Worm (Caenorhabditis elegans) whole organism, L3 larva: Measurements from ENCODE around the gene mdt-26.

Experiments
- R02D3.7 ChIP-seq: fragments of 150-350 bp; optimal IDR thresholded peaks from 2 replicates; lab custom pipeline; 2014; ENCODE audit warnings: missing biosample characterization, missing genetic modification characterization
- ZK546.5 ChIP-seq: sonication (generic microtip); optimal IDR thresholded peaks from 2 replicates; lab custom pipeline; 2017; ENCODE audit warnings: missing biosample characterization, missing genetic modification characterization
- aly-2 ChIP-seq: fragments of 150-350 bp; optimal IDR thresholded peaks from 2 replicates; lab custom pipeline; 2014; ENCODE audit warnings: missing biosample characterization, missing genetic modification characterization
- ama-1 ChIP-seq: fragments of 150-350 bp; optimal IDR thresholded peaks from 2 replicates; lab custom pipeline; 2018
- ceh-16 ChIP-seq: sonication (generic microtip); optimal IDR thresholded peaks from 2 replicates; lab custom pipeline; 2017; ENCODE audit warnings: missing biosample characterization, missing genetic modification characterization
- ceh-28 ChIP-seq: fragments of 150-350 bp; optimal IDR thresholded peaks from 2 replicates; lab custom pipeline; 2014; ENCODE audit warnings: missing biosample characterization, missing genetic modification reagents, missing genetic modification characterization
- ceh-82 ChIP-seq: fragments of 150-350 bp; optimal IDR thresholded peaks from 2 replicates; lab custom pipeline; 2014; ENCODE audit warnings: missing biosample characterization, missing genetic modification characterization
- ceh-9 ChIP-seq: sonication (generic microtip); optimal IDR thresholded peaks from 2 replicates; lab custom pipeline; 2018; ENCODE audit warnings: missing biosample characterization, missing genetic modification characterization
- daf-12 ChIP-seq: fragments of 150-350 bp; optimal IDR thresholded peaks from 2 replicates; lab custom pipeline; 2014; ENCODE audit warnings: missing biosample characterization, missing genetic modification reagents, missing genetic modification characterization
- egl-27 ChIP-seq: sonication (generic microtip); optimal IDR thresholded peaks from 4 replicates; lab custom pipeline; 2017; ENCODE audit warnings: missing biosample characterization, missing genetic modification reagents, missing genetic modification characterization
- egl-5 ChIP-seq: fragments of 150-350 bp; optimal IDR thresholded peaks from 2 replicates; lab custom pipeline; 2017; ENCODE audit warnings: missing biosample characterization, missing genetic modification reagents, missing genetic modification characterization, inconsistent platforms
- elt-1 ChIP-seq: fragments of 150-350 bp; optimal IDR thresholded peaks from 2 replicates; lab custom pipeline; 2014; ENCODE audit warnings: missing biosample characterization, missing genetic modification characterization
- elt-2 ChIP-seq: sonication (generic microtip); optimal IDR thresholded peaks from 2 replicates; lab custom pipeline; 2016; ENCODE audit warnings: missing genetic modification reagents, mild to moderate bottlenecking, missing genetic modification characterization, missing compliant biosample characterization
- elt-3 ChIP-seq, 3 experiments: fragments of 150-350 bp in 1 of 3; sonication (generic microtip) in 2 of 3; optimal IDR thresholded peaks; 2 replicates in 2 of 3; 4 replicates in 1 of 3; lab custom pipeline; 2014 to 2017; ENCODE audit warnings: missing biosample characterization in 3 of 3, missing genetic modification characterization in 3 of 3
- eor-1 ChIP-seq, 2 experiments: fragments of 150-350 bp; optimal IDR thresholded peaks; 2 replicates each; lab custom pipeline; 2014 to 2018; ENCODE audit warnings: missing biosample characterization in 2 of 2, missing genetic modification characterization in 2 of 2
- fkh-10 ChIP-seq: sonication (generic microtip); optimal IDR thresholded peaks from 2 replicates; lab custom pipeline; 2017; ENCODE audit warnings: missing biosample characterization, missing genetic modification reagents, missing genetic modification characterization
- fkh-2 ChIP-seq: fragments of 150-350 bp; optimal IDR thresholded peaks from 2 replicates; lab custom pipeline; 2014; ENCODE audit warnings: missing biosample characterization, missing genetic modification reagents, missing genetic modification characterization
- fos-1 ChIP-seq: fragments of 150-350 bp; optimal IDR thresholded peaks from 2 replicates; lab custom pipeline; 2014; ENCODE audit warnings: missing biosample characterization, missing genetic modification characterization
- hmg-11 ChIP-seq: sonication (generic microtip); optimal IDR thresholded peaks from 2 replicates; lab custom pipeline; 2016; ENCODE audit warnings: missing genetic modification characterization, missing compliant biosample characterization
- jun-1 ChIP-seq: fragments of 150-350 bp; optimal IDR thresholded peaks from 2 replicates; lab custom pipeline; 2014; ENCODE audit warnings: missing biosample characterization, missing genetic modification reagents, missing genetic modification characterization
- lin-15B ChIP-seq: fragments of 150-350 bp; optimal IDR thresholded peaks from 2 replicates; lab custom pipeline; 2014; ENCODE audit warnings: missing biosample characterization, missing genetic modification characterization
- lin-39 ChIP-seq: fragments of 150-350 bp; optimal IDR thresholded peaks from 2 replicates; lab custom pipeline; 2018; ENCODE audit warnings: missing biosample characterization, missing genetic modification reagents, missing genetic modification characterization
- lsy-12 ChIP-seq: sonication (generic microtip); optimal IDR thresholded peaks from 2 replicates; lab custom pipeline; 2016; ENCODE audit warnings: mild to moderate bottlenecking, missing genetic modification characterization, missing compliant biosample characterization
- mdl-1 ChIP-seq: fragments of 150-350 bp; optimal IDR thresholded peaks from 2 replicates; lab custom pipeline; 2014; ENCODE audit warnings: missing biosample characterization, missing genetic modification characterization
- mml-1 ChIP-seq: fragments of 150-350 bp; sonication (generic microtip); optimal IDR thresholded peaks from 3 replicates; lab custom pipeline; 2014; ENCODE audit warnings: missing biosample characterization, missing genetic modification characterization
- nfya-1 ChIP-seq: sonication (generic microtip); optimal IDR thresholded peaks from 2 replicates; lab custom pipeline; 2017; ENCODE audit warnings: missing genetic modification characterization, mild to moderate bottlenecking, missing compliant biosample characterization, antibody characterized with exemption, moderate library complexity; ENCODE audit not compliant: insufficient read depth
- nhr-11 ChIP-seq: fragments of 150-350 bp; optimal IDR thresholded peaks from 2 replicates; lab custom pipeline; 2014; ENCODE audit warnings: missing biosample characterization, missing genetic modification characterization
- nhr-12 ChIP-seq: fragments of 150-350 bp; optimal IDR thresholded peaks from 2 replicates; lab custom pipeline; 2014; ENCODE audit warnings: missing biosample characterization, missing genetic modification characterization
- nhr-23 ChIP-seq: fragments of 150-350 bp; optimal IDR thresholded peaks from 2 replicates; lab custom pipeline; 2014; ENCODE audit warnings: missing biosample characterization, missing genetic modification reagents, missing genetic modification characterization
- nhr-237 ChIP-seq: fragments of 150-350 bp; optimal IDR thresholded peaks from 2 replicates; lab custom pipeline; 2014; ENCODE audit warnings: missing biosample characterization, missing genetic modification characterization
- nhr-25 ChIP-seq: sonication (generic microtip); optimal IDR thresholded peaks from 2 replicates; lab custom pipeline; 2017; ENCODE audit warnings: missing biosample characterization, missing genetic modification characterization
- nhr-28 ChIP-seq: fragments of 150-350 bp; optimal IDR thresholded peaks from 2 replicates; lab custom pipeline; 2014; ENCODE audit warnings: missing biosample characterization, missing genetic modification characterization
- nhr-43 ChIP-seq: sonication (generic microtip); optimal IDR thresholded peaks from 2 replicates; lab custom pipeline; 2016; ENCODE audit warnings: mild to moderate bottlenecking, missing genetic modification characterization, missing compliant biosample characterization; ENCODE audit not compliant: poor library complexity, severe bottlenecking
- nhr-67 ChIP-seq: fragments of 150-350 bp; optimal IDR thresholded peaks from 2 replicates; lab custom pipeline; 2014; ENCODE audit warnings: missing biosample characterization, missing genetic modification characterization
- nhr-76 ChIP-seq: fragments of 150-350 bp; sonication (generic microtip); optimal IDR thresholded peaks from 5 replicates; lab custom pipeline; 2014; ENCODE audit warnings: missing biosample characterization, missing genetic modification characterization
- nhr-77 ChIP-seq: fragments of 150-350 bp; optimal IDR thresholded peaks from 2 replicates; lab custom pipeline; 2014; ENCODE audit warnings: missing biosample characterization, missing genetic modification characterization
- pha-4 ChIP-seq: fragments of 150-350 bp; optimal IDR thresholded peaks from 2 replicates; lab custom pipeline; 2014; ENCODE audit warnings: missing biosample characterization, missing genetic modification reagents, missing genetic modification characterization
- pqm-1 ChIP-seq: fragments of 150-350 bp; optimal IDR thresholded peaks from 2 replicates; lab custom pipeline; 2017; ENCODE audit warnings: missing biosample characterization, missing genetic modification characterization, inconsistent platforms
- sea-2 ChIP-seq: fragments of 150-350 bp; sonication (generic microtip); optimal IDR thresholded peaks from 4 replicates; lab custom pipeline; 2014; ENCODE audit warnings: missing biosample characterization, missing genetic modification reagents, missing genetic modification characterization
- skn-1 ChIP-seq: fragments of 150-350 bp; optimal IDR thresholded peaks from 2 replicates; lab custom pipeline; 2014; ENCODE audit warnings: missing biosample characterization, missing genetic modification characterization
- snpc-4 ChIP-seq: fragments of 150-350 bp; optimal IDR thresholded peaks from 2 replicates; lab custom pipeline; 2014; ENCODE audit warnings: missing biosample characterization, missing genetic modification characterization
- tbx-2 ChIP-seq: sonication (generic microtip); optimal IDR thresholded peaks from 2 replicates; lab custom pipeline; 2016; ENCODE audit warnings: mild to moderate bottlenecking, missing genetic modification characterization, missing compliant biosample characterization
- unc-39 ChIP-seq: sonication (generic microtip); optimal IDR thresholded peaks from 4 replicates; lab custom pipeline; 2017; ENCODE audit warnings: missing biosample characterization, missing genetic modification characterization
- unc-62 ChIP-seq: fragments of 150-350 bp; sonication (generic microtip); optimal IDR thresholded peaks from 4 replicates; lab custom pipeline; 2014; ENCODE audit warnings: missing biosample characterization, missing genetic modification reagents, missing genetic modification characterization
- zag-1 ChIP-seq: fragments of 150-350 bp; optimal IDR thresholded peaks from 2 replicates; lab custom pipeline; 2014; ENCODE audit warnings: missing biosample characterization, missing genetic modification characterization
- ztf-11 ChIP-seq: fragments of 150-350 bp; optimal IDR thresholded peaks from 2 replicates; lab custom pipeline; 2014; ENCODE audit warnings: missing biosample characterization, missing genetic modification characterization
- ztf-4 ChIP-seq: fragments of 150-350 bp; optimal IDR thresholded peaks from 2 replicates; lab custom pipeline; 2014; ENCODE audit warnings: missing biosample characterization, missing genetic modification characterization

Gene mdt-26

ce11 chrII:5680703-5681102 is 19.7 kb downstream of the mdt-26 start, which contains the start of gene flp-27:
Gene flp-27 (plus strand): TSS chrII:5681003.
- TF ChIP-seq nhr-237 (tag; lab: Kevin White, UChicago): no peak
- TF ChIP-seq nhr-28: no peak
- no peak for TF ChIP-seq nhr-67 (tag; lab: Kevin White, UChicago)
- TF ChIP-seq aly-2 (tag; lab: Kevin White, UChicago): no peak
- no peak for TF ChIP-seq ztf-11 (tag; lab: Kevin White, UChicago)
- TF ChIP-seq egl-5 (tag; lab: Kevin White, UChicago): no peak
- no peak for TF ChIP-seq snpc-4
- no peak for TF ChIP-seq ceh-82 (tag; lab: Kevin White, UChicago)
- TF ChIP-seq elt-3 (tag; optimal IDR thresholded peaks at IDR 0.05; lab: Kevin White, UChicago): no peak
- TF ChIP-seq nfya-1 (tag; lab: Kevin White, UChicago): no peak
- TF ChIP-seq fkh-10 (GFP tag; lab: Kevin White, UChicago): no peak
- TF ChIP-seq ztf-4: no peak
- no peak for TF ChIP-seq zag-1 (tag; lab: Kevin White, UChicago)
- TF ChIP-seq ceh-16 (tag; lab: Kevin White, UChicago): no peak
- no peak for TF ChIP-seq nhr-25
- TF ChIP-seq unc-62 (GFP tag; lab: Kevin White, UChicago): no peak
- TF ChIP-seq ZK546.5 (tag; lab: Kevin White, UChicago): no peak
- TF ChIP-seq unc-39 (tag; lab: Kevin White, UChicago): no peak
- no peak for TF ChIP-seq jun-1
- no peak for TF ChIP-seq pha-4 (tag; lab: Kevin White, UChicago)
- TF ChIP-seq, all 47 proteins: peak for 0

ce11 chrII:5688959-5689358 is 28.0 kb downstream of the mdt-26 start, which contains the start of gene C25H3.11:
Gene C25H3.11 (minus strand): TSS chrII:5689040.
- TF ChIP-seq mdl-1 (no peak), skn-1 (no peak), ceh-16 (tag; lab: Kevin White, UChicago) (no peak), R02D3.7 (no peak), aly-2 (tag; lab: Kevin White, UChicago) (no peak), nhr-76 (tag; lab: Kevin White, UChicago) (no peak), jun-1 (no peak), ztf-11 (tag; lab: Kevin White, UChicago) (no peak), hmg-11 (tag; lab: Kevin White, UChicago) (no peak), egl-5 (tag; lab: Kevin White, UChicago) (no peak), zag-1 (tag; lab: Kevin White, UChicago) (no peak), nfya-1 (tag; lab: Kevin White, UChicago) (peak; percentile 67), pqm-1 (tag; lab: Kevin White, UChicago) (peak; percentile 26), ceh-9 (tag; lab: Kevin White, UChicago) (no peak), lin-39 (no peak), nhr-25 (no peak), fkh-10 (GFP tag; lab: Kevin White, UChicago) (no peak), pha-4 (tag; lab: Kevin White, UChicago) (peak; percentile 42), nhr-237 (tag; lab: Kevin White, UChicago) (no peak), egl-27 (tag; lab: Kevin White, UChicago) (no peak), fkh-2 (no peak), ceh-28 (tag; lab: Kevin White, UChicago) (no peak), nhr-77 (tag; lab: Kevin White, UChicago) (no peak), unc-39 (tag; lab: Kevin White, UChicago) (no peak), nhr-28 (no peak), elt-3 (tag; optimal IDR thresholded peaks at IDR 0.05; lab: Kevin White, UChicago) (no peak), nhr-11 (tag; lab: Kevin White, UChicago) (no peak), ztf-4 (no peak), nhr-43 (tag; lab: Kevin White, UChicago) (no peak), nhr-23 (tag; lab: Kevin White, UChicago) (no peak), ZK546.5 (tag; lab: Kevin White, UChicago) (no peak), elt-2 (peak; percentile 70), mml-1 (tag; lab: Kevin White, UChicago) (no peak), lsy-12 (tag; lab: Kevin White, UChicago) (peak; percentile 4), ceh-82 (tag; lab: Kevin White, UChicago) (no peak), nhr-12 (tag; lab: Kevin White, UChicago) (no peak), tbx-2 (tag; lab: Kevin White, UChicago) (no peak), unc-62 (GFP tag; lab: Kevin White, UChicago) (no peak), elt-1 (tag; lab: Kevin White, UChicago) (no peak), eor-1 (tag; optimal IDR thresholded peaks at IDR 0.05; lab: Kevin White, UChicago) (no peak), fos-1 (tag; lab: Kevin White, UChicago) (no peak), sea-2 (no peak), snpc-4 (peak; percentile 29), nhr-67 (tag; lab: Kevin White, UChicago) (no peak), lin-15B (peak; percentile 53), daf-12 (tag; lab: Kevin White, UChicago) (no peak), ama-1 (lab: Kevin White, UChicago) (peak; percentile 52)
- TF ChIP-seq, all 47 proteins: peak for 8
